Worm (Caenorhabditis elegans) whole organism, L4 larva: ENCODE data around the gene chat-1.

Experiments
- Y48G9A.11 ChIP-seq: fragments of 200-800 bp; sonication (Bioruptor generic); IDR thresholded peaks from 2 replicates; pipeline ENCODE4 v1.3.6; 2022; ENCODE audit warnings: missing genetic modification reagents, missing genetic modification characterization, missing compliant biosample characterization
- dpl-1 ChIP-seq: fragments of 150-350 bp; optimal IDR thresholded peaks from 2 replicates; lab custom pipeline; 2014; ENCODE audit warnings: missing biosample characterization, missing genetic modification reagents, missing genetic modification characterization
- fos-1 ChIP-seq: fragments of 150-350 bp; optimal IDR thresholded peaks from 2 replicates; lab custom pipeline; 2014; ENCODE audit warnings: missing biosample characterization, missing genetic modification characterization
- lin-1 ChIP-seq: fragments of 200-800 bp; sonication (Bioruptor generic); IDR thresholded peaks from 2 replicates; pipeline ENCODE4 v1.3.6; 2022; ENCODE audit warnings: missing genetic modification reagents, missing genetic modification characterization, missing compliant biosample characterization
- lin-13 ChIP-seq: fragments of 150-350 bp; optimal IDR thresholded peaks from 2 replicates; lab custom pipeline; 2014; ENCODE audit warnings: missing biosample characterization, missing genetic modification reagents, missing genetic modification characterization
- lin-15B ChIP-seq: fragments of 150-350 bp; sonication (generic microtip); optimal IDR thresholded peaks from 3 replicates; lab custom pipeline; 2014; ENCODE audit warnings: missing biosample characterization, missing genetic modification characterization
- lin-39 ChIP-seq: fragments of 150-350 bp; optimal IDR thresholded peaks from 2 replicates; lab custom pipeline; 2014; ENCODE audit warnings: missing biosample characterization, missing genetic modification reagents, missing genetic modification characterization
- nhr-25 ChIP-seq: sonication (generic microtip); optimal IDR thresholded peaks from 2 replicates; lab custom pipeline; 2017; ENCODE audit warnings: missing genetic modification characterization, mild to moderate bottlenecking, missing compliant biosample characterization, antibody characterized with exemption, moderate library complexity, borderline replicate concordance; ENCODE audit not compliant: insufficient read depth
- pqm-1 ChIP-seq: sonication (generic microtip); optimal IDR thresholded peaks from 2 replicates; lab custom pipeline; 2017; ENCODE audit warnings: missing biosample characterization, missing genetic modification characterization
- snpc-4 ChIP-seq: fragments of 150-350 bp; optimal IDR thresholded peaks from 2 replicates; lab custom pipeline; 2014; ENCODE audit warnings: missing biosample characterization, missing genetic modification characterization
- unc-39 ChIP-seq: sonication (generic microtip); optimal IDR thresholded peaks from 2 replicates; lab custom pipeline; 2017; ENCODE audit warnings: missing biosample characterization, missing genetic modification characterization

ce11 chrIV:4413114-4413513, 34.0 kb upstream of the chat-1 start:
- TF ChIP-seq lin-39 (tag; lab: Kevin White, UChicago), result no peak
- no peak for TF ChIP-seq Y48G9A.11
- no peak for TF ChIP-seq fos-1
- TF ChIP-seq snpc-4 (tag; lab: Kevin White, UChicago), result no peak
- no peak for TF ChIP-seq lin-1 (GFP tag; lab: Robert Waterston, UW)
- TF ChIP-seq nhr-25, result no peak
- TF ChIP-seq unc-39 (tag; lab: Kevin White, UChicago), result no peak
- TF ChIP-seq pqm-1 (tag; lab: Kevin White, UChicago), result no peak
- no peak for TF ChIP-seq lin-15B (tag; lab: Kevin White, UChicago)
- no peak for TF ChIP-seq lin-13 (GFP tag; lab: Kevin White, UChicago)
- no peak for TF ChIP-seq dpl-1 (GFP tag; lab: Kevin White, UChicago)
